Fruit fly (Drosophila melanogaster) whole organism, embryonic: Measurements from ENCODE around the gene CG7065.

Experiments used
- Aef1 ChIP-seq: fragments of 200-800 bp; sonication (Bioruptor generic); IDR thresholded peaks from 3 replicates; pipeline ENCODE4 v1.3.6; 2022; ENCODE audit warnings: missing biosample characterization, missing genetic modification characterization
- Atf3 ChIP-seq: fragments of 200-800 bp; sonication (Bioruptor generic); optimal IDR thresholded peaks from 3 replicates; lab custom pipeline; 2016; ENCODE audit warnings: missing biosample characterization, missing genetic modification characterization
- Bdp1 ChIP-seq: fragments of 200-800 bp; sonication (Bioruptor generic); optimal IDR thresholded peaks from 3 replicates; lab custom pipeline; 2016; ENCODE audit warnings: missing biosample characterization, missing genetic modification characterization
- CG11085 ChIP-seq: fragments of 200-800 bp; sonication (Bioruptor generic); IDR thresholded peaks from 2 replicates; pipeline ENCODE4 v1.3.6; 2022; ENCODE audit warnings: missing biosample characterization, missing genetic modification characterization
- CG12391 ChIP-seq: fragments of 200-800 bp; sonication (Bioruptor generic); optimal IDR thresholded peaks from 3 replicates; lab custom pipeline; 2018; ENCODE audit warnings: missing biosample characterization, mild to moderate bottlenecking, missing genetic modification characterization, moderate library complexity
- CG12659 ChIP-seq: fragments of 200-800 bp; sonication (Bioruptor generic); optimal IDR thresholded peaks from 3 replicates; lab custom pipeline; 2017; ENCODE audit warnings: mild to moderate bottlenecking, missing biosample characterization, missing genetic modification reagents, missing genetic modification characterization
- CG12744 ChIP-seq: fragments of 200-800 bp; sonication (Bioruptor generic); optimal IDR thresholded peaks from 2 replicates; lab custom pipeline; 2016; ENCODE audit warnings: missing biosample characterization, missing genetic modification characterization
- CG15011 ChIP-seq: fragments of 200-800 bp; sonication (Bioruptor generic); optimal IDR thresholded peaks from 3 replicates; lab custom pipeline; 2018; ENCODE audit warnings: missing biosample characterization, mild to moderate bottlenecking, missing genetic modification characterization
- CG1529 ChIP-seq: fragments of 200-800 bp; sonication (Bioruptor generic); optimal IDR thresholded peaks from 3 replicates; lab custom pipeline; 2018; ENCODE audit warnings: missing biosample characterization, missing genetic modification characterization
- CG15514 ChIP-seq: fragments of 200-800 bp; sonication (Bioruptor generic); optimal IDR thresholded peaks from 3 replicates; lab custom pipeline; 2017; ENCODE audit warnings: missing biosample characterization, missing genetic modification characterization, mild to moderate bottlenecking, moderate library complexity, missing genetic modification reagents
- CG1602 ChIP-seq: fragments of 200-800 bp; sonication (Bioruptor generic); optimal IDR thresholded peaks from 3 replicates; lab custom pipeline; 2016; ENCODE audit warnings: missing biosample characterization, missing genetic modification characterization
- CG17361 ChIP-seq: fragments of 200-800 bp; sonication (Bioruptor generic); IDR thresholded peaks from 3 replicates; pipeline ENCODE4 v1.3.6; 2022; ENCODE audit warnings: missing biosample characterization, missing genetic modification characterization
- CG2129 ChIP-seq: fragments of 200-800 bp; sonication (Bioruptor generic); IDR thresholded peaks from 2 replicates; pipeline ENCODE4 v1.3.6; 2022; ENCODE audit warnings: missing biosample characterization, missing genetic modification characterization; ENCODE audit not compliant: partially characterized antibody
- CG32772 ChIP-seq: fragments of 200-800 bp; sonication (Bioruptor generic); IDR thresholded peaks from 2 replicates; pipeline ENCODE4 v1.3.6; 2022; ENCODE audit warnings: missing biosample characterization, missing genetic modification characterization
- CG3281 ChIP-seq: fragments of 200-800 bp; sonication (Bioruptor generic); optimal IDR thresholded peaks from 3 replicates; lab custom pipeline; 2017; ENCODE audit warnings: missing biosample characterization, mild to moderate bottlenecking, missing genetic modification characterization
- CG6854 ChIP-seq: fragments of 200-800 bp; sonication (Bioruptor generic); optimal IDR thresholded peaks from 3 replicates; lab custom pipeline; 2017; ENCODE audit warnings: missing biosample characterization, mild to moderate bottlenecking, missing genetic modification characterization
- CG7987 ChIP-seq: fragments of 200-800 bp; sonication (Bioruptor generic); optimal IDR thresholded peaks from 2 replicates; lab custom pipeline; 2018; ENCODE audit warnings: missing biosample characterization, mild to moderate bottlenecking, missing genetic modification characterization, moderate library complexity
- CG8765 ChIP-seq: fragments of 200-800 bp; sonication (Bioruptor generic); IDR thresholded peaks from 2 replicates; pipeline ENCODE4 v1.3.6; 2022; ENCODE audit warnings: missing biosample characterization, missing genetic modification characterization
- D19A ChIP-seq: fragments of 200-800 bp; optimal IDR thresholded peaks from 3 replicates; lab custom pipeline; 2019; ENCODE audit warnings: missing biosample characterization, mild to moderate bottlenecking, missing genetic modification characterization, moderate library complexity
- Dek ChIP-seq: fragments of 200-800 bp; sonication (Bioruptor generic); optimal IDR thresholded peaks from 3 replicates; lab custom pipeline; 2019; ENCODE audit warnings: missing biosample characterization, mild to moderate bottlenecking, missing genetic modification characterization, moderate library complexity
- Dip3 ChIP-seq: fragments of 200-800 bp; sonication (Bioruptor generic); optimal IDR thresholded peaks from 3 replicates; lab custom pipeline; 2016; ENCODE audit warnings: missing biosample characterization, missing genetic modification characterization
- Eip74EF ChIP-seq, 2 experiments: fragments of 200-800 bp in 1 of 2; fragments of >200 bp in 1 of 2; sonication (Bioruptor generic) in 1 of 2; optimal IDR thresholded peaks; 2 replicates each; lab custom pipeline; 2017 to 2019; ENCODE audit warnings: missing biosample characterization in 2 of 2, missing genetic modification characterization in 2 of 2, mild to moderate bottlenecking in 1 of 2, moderate library complexity in 1 of 2
- Fer2 ChIP-seq: fragments of 200-800 bp; sonication (Bioruptor generic); optimal IDR thresholded peaks from 2 replicates; lab custom pipeline; 2018; ENCODE audit warnings: missing biosample characterization, mild to moderate bottlenecking, missing genetic modification characterization, moderate library complexity
- HLH4C ChIP-seq: fragments of 200-800 bp; sonication (Bioruptor generic); IDR thresholded peaks from 3 replicates; pipeline ENCODE4 v1.3.6; 2022; ENCODE audit warnings: missing biosample characterization, missing genetic modification characterization; ENCODE audit not compliant: partially characterized antibody
- Hmx ChIP-seq: fragments of 200-800 bp; sonication (Bioruptor generic); optimal IDR thresholded peaks from 2 replicates; lab custom pipeline; 2016; ENCODE audit warnings: missing biosample characterization, missing genetic modification characterization
- MESR4 ChIP-seq: fragments of 200-800 bp; sonication (Bioruptor generic); optimal IDR thresholded peaks from 2 replicates; lab custom pipeline; 2018; ENCODE audit warnings: missing biosample characterization, mild to moderate bottlenecking, missing genetic modification characterization, moderate library complexity
- Myb ChIP-seq: fragments of 200-800 bp; sonication (Bioruptor generic); optimal IDR thresholded peaks from 2 replicates; lab custom pipeline; 2016; ENCODE audit warnings: missing biosample characterization, missing genetic modification characterization
- Side ChIP-seq: fragments of 200-800 bp; sonication (Bioruptor generic); optimal IDR thresholded peaks from 2 replicates; lab custom pipeline; 2016; ENCODE audit warnings: missing biosample characterization, missing genetic modification characterization
- Stat92E ChIP-seq, 3 experiments: fragments of >200 bp in 2 of 3; fragments of 200-800 bp in 1 of 3; sonication (Bioruptor generic) in 1 of 3; optimal IDR thresholded peaks; 2 replicates each; lab custom pipeline; 2017 to 2019; ENCODE audit warnings: missing biosample characterization in 3 of 3, missing genetic modification characterization in 3 of 3, mild to moderate bottlenecking in 1 of 3, moderate library complexity in 1 of 3
- Trl ChIP-seq, 3 experiments: fragments of >200 bp in 2 of 3; fragments of 200-800 bp in 1 of 3; sonication (Bioruptor generic) in 1 of 3; optimal IDR thresholded peaks; 2 replicates in 1 of 3; 3 replicates in 2 of 3; lab custom pipeline; 2016 to 2017; ENCODE audit warnings: missing biosample characterization in 1 of 3, missing genetic modification characterization in 1 of 3
- YL-1 ChIP-seq: fragments of 200-800 bp; sonication (Bioruptor generic); optimal IDR thresholded peaks from 3 replicates; lab custom pipeline; 2017; ENCODE audit warnings: missing biosample characterization, mild to moderate bottlenecking, missing genetic modification characterization
- amos ChIP-seq: fragments of 200-800 bp; sonication (Bioruptor generic); IDR thresholded peaks from 2 replicates; pipeline ENCODE4 v1.3.6; 2022; ENCODE audit warnings: missing biosample characterization, missing genetic modification characterization; ENCODE audit not compliant: partially characterized antibody
- ash1 ChIP-seq: fragments of 200-800 bp; sonication (Bioruptor generic); optimal IDR thresholded peaks from 2 replicates; lab custom pipeline; 2018; ENCODE audit warnings: missing biosample characterization, mild to moderate bottlenecking, missing genetic modification characterization
- bowl ChIP-seq: fragments of 200-800 bp; sonication (Bioruptor generic); IDR thresholded peaks from 2 replicates; pipeline ENCODE4 v1.3.6; 2022; ENCODE audit warnings: missing biosample characterization, missing genetic modification characterization
- cad ChIP-seq: fragments of >200 bp; optimal IDR thresholded peaks from 2 replicates; lab custom pipeline; 2017; ENCODE audit warnings: missing biosample characterization, missing genetic modification characterization
- crc ChIP-seq: fragments of 200-800 bp; sonication (Bioruptor generic); optimal IDR thresholded peaks from 2 replicates; lab custom pipeline; 2016; ENCODE audit warnings: missing biosample characterization, missing genetic modification characterization
- danr ChIP-seq: fragments of 200-800 bp; sonication (Bioruptor generic); IDR thresholded peaks from 2 replicates; pipeline ENCODE4 v1.3.6; 2022; ENCODE audit warnings: missing biosample characterization, missing genetic modification characterization
- eyg ChIP-seq: fragments of 200-800 bp; sonication (Bioruptor generic); optimal IDR thresholded peaks from 3 replicates; lab custom pipeline; 2016; ENCODE audit warnings: missing biosample characterization, missing genetic modification characterization
- fd96Cb ChIP-seq: fragments of 200-800 bp; sonication (Bioruptor generic); optimal IDR thresholded peaks from 2 replicates; lab custom pipeline; 2018; ENCODE audit warnings: missing biosample characterization, mild to moderate bottlenecking, missing genetic modification characterization, moderate library complexity
- jing ChIP-seq: fragments of 200-800 bp; sonication (Bioruptor generic); optimal IDR thresholded peaks from 2 replicates; lab custom pipeline; 2018; ENCODE audit warnings: missing biosample characterization, mild to moderate bottlenecking, missing genetic modification characterization
- kni ChIP-seq: fragments of 200-800 bp; sonication (Bioruptor generic); optimal IDR thresholded peaks from 3 replicates; lab custom pipeline; 2017; ENCODE audit warnings: mild to moderate bottlenecking, missing biosample characterization, missing genetic modification reagents, missing genetic modification characterization
- mld ChIP-seq: fragments of 200-800 bp; sonication (Bioruptor generic); IDR thresholded peaks from 3 replicates; pipeline ENCODE4 v1.3.6; 2022; ENCODE audit warnings: missing biosample characterization, missing genetic modification characterization; ENCODE audit not compliant: partially characterized antibody
- nau ChIP-seq: fragments of 200-800 bp; sonication (Bioruptor generic); optimal IDR thresholded peaks from 3 replicates; lab custom pipeline; 2017; ENCODE audit warnings: missing biosample characterization, mild to moderate bottlenecking, missing genetic modification characterization, missing genetic modification reagents
- otp ChIP-seq: fragments of 200-800 bp; sonication (Bioruptor generic); IDR thresholded peaks from 3 replicates; pipeline ENCODE4, ENCODE4 v1.3.6; 2022; ENCODE audit warnings: missing biosample characterization, missing genetic modification characterization
- sens ChIP-seq: fragments of 200-800 bp; sonication (Bioruptor generic); peaks from one replicate; lab custom pipeline; 2016; ENCODE audit warnings: missing biosample characterization, missing genetic modification characterization
- tap ChIP-seq: fragments of 200-800 bp; optimal IDR thresholded peaks from 3 replicates; lab custom pipeline; 2019; ENCODE audit warnings: missing biosample characterization, mild to moderate bottlenecking, missing genetic modification characterization, moderate library complexity
- tgo ChIP-seq: fragments of 200-800 bp; sonication (Bioruptor generic); IDR thresholded peaks from 3 replicates; pipeline ENCODE4 v1.3.6; 2022; ENCODE audit warnings: missing biosample characterization, missing genetic modification characterization
- yki ChIP-seq: fragments of >200 bp; optimal IDR thresholded peaks from 3 replicates; lab custom pipeline; 2018

The CG7065 gene

DNA sequence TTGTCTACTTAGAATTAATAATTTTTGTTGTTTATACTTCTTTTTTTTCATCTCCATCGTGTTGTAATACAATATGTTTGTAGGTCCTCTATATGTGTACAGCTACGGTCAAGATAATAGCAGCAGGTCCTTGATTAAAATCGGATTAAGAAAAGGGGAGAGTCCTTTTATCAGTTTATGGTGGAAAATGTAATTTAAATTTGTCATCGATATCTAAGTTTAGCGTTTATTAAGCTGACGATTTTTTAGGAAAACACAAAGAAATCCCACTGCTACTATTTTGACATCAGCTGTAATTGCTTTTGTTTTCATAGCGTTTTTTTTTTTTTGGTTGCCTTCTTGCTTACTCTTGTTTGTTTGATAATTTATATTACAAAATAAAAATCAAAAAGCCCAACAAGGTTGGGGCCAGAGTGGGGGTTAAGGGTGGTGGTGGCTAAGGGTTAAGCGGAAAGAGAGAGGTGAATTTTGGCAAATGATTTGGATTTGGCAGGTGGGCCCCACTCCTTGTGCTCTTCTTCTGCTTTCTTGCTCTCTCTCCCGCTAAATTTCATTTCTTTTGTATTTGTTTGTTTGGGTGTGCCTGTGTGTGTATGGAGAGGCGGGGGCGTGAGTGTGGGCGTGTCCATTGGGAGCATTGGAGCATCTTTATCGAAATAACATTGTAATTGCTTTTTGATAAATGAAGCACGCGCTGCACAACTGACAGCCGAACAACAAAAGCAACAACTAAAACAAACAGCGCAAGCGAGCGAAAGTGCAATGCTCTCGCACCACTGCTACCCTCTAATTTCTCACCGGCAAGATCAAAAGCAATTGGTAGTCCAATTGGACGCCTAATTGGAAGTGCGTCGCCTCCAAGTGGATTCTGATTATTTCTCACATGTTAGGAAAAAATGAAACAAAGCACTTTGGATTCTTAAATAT is 21.2 kb upstream of the CG7065 start (continued):
- TF ChIP-seq Hmx (GFP tag; lab: Kevin White, UChicago) (no peak), Trl (optimal IDR thresholded peaks at IDR 0.05; lab: Kevin White, UChicago) (no peak), Trl (GFP tag; optimal IDR thresholded peaks at IDR 0.05; lab: Kevin White, UChicago) (no peak), CG32772 (no peak), tap (tag; lab: Kevin White, UChicago) (no peak), Dek (no peak), ash1 (GFP tag; lab: Kevin White, UChicago) (no peak), sens (GFP tag; lab: Kevin White, UChicago) (peak; percentile 89), nau (GFP tag; lab: Kevin White, UChicago) (peak; percentile 59), otp (GFP tag; lab: Robert Waterston, UW) (no peak), bowl (GFP tag; lab: Robert Waterston, UW) (no peak), Aef1 (GFP tag; lab: Robert Waterston, UW) (peak; percentile 16; the same call in 1 of the 3 replicates), mld (no peak), CG17361 (peak; percentile 23; the same call in 1 of the 3 replicates), D19A (tag; lab: Kevin White, UChicago) (peak; percentile 55), CG12744 (GFP tag; lab: Kevin White, UChicago) (no peak), fd96Cb (tag; lab: Kevin White, UChicago) (peak; percentile 49), yki (lab: Kevin White, UChicago) (no peak), CG15011 (GFP tag; lab: Kevin White, UChicago) (peak; percentile 14), Bdp1 (GFP tag; lab: Kevin White, UChicago) (no peak), danr (no peak), CG8765 (GFP tag; lab: Robert Waterston, UW) (no peak), amos (GFP tag; lab: Robert Waterston, UW) (no peak), Side (peak; percentile 7), CG15514 (GFP tag; lab: Kevin White, UChicago) (peak; percentile 21), tgo (no peak), eyg (GFP tag; lab: Kevin White, UChicago) (no peak), CG6854 (GFP tag; lab: Kevin White, UChicago) (peak; percentile 18), Atf3 (GFP tag; lab: Kevin White, UChicago) (no peak), CG1529 (GFP tag; lab: Kevin White, UChicago) (no peak), CG2129 (GFP tag; lab: Robert Waterston, UW) (no peak), CG7987 (GFP tag; lab: Kevin White, UChicago) (no peak), Fer2 (tag; lab: Kevin White, UChicago) (no peak), CG12391 (peak; percentile 45), CG12659 (peak; percentile 9), CG3281 (peak; percentile 55), crc (GFP tag; lab: Kevin White, UChicago) (no peak), cad (GFP tag; lab: Kevin White, UChicago) (no peak), Stat92E (GFP tag; optimal IDR thresholded peaks at IDR 0.05; lab: Kevin White, UChicago) (no peak), CG11085 (GFP tag; lab: Robert Waterston, UW) (no peak), jing (GFP tag; lab: Kevin White, UChicago) (no peak), Eip74EF (GFP tag; optimal IDR thresholded peaks at IDR 0.05; lab: Kevin White, UChicago) (peak in 1 of 2 experiments; percentile 22), kni (no peak), Dip3 (GFP tag; lab: Kevin White, UChicago) (no peak), YL-1 (GFP tag; lab: Kevin White, UChicago) (no peak), CG1602 (GFP tag; lab: Kevin White, UChicago) (no peak), MESR4 (no peak), HLH4C (GFP tag; lab: Robert Waterston, UW) (no peak), Myb (GFP tag; lab: Kevin White, UChicago) (no peak)
